Fruit fly (Drosophila melanogaster) whole organism, embryonic: ENCODE data around the gene CG16710.

ENCODE experiments used
- Abd-B ChIP-seq: fragments of 200-800 bp; sonication (Bioruptor generic); optimal IDR thresholded peaks from 2 replicates; lab custom pipeline; 2018; ENCODE audit warnings: missing biosample characterization, mild to moderate bottlenecking, missing genetic modification characterization, moderate library complexity
- B-H2 ChIP-seq: fragments of 200-800 bp; sonication (Bioruptor generic); optimal IDR thresholded peaks from 2 replicates; lab custom pipeline; 2018; ENCODE audit warnings: missing biosample characterization, mild to moderate bottlenecking, missing genetic modification characterization
- CG10209 ChIP-seq: fragments of 200-800 bp; sonication (Bioruptor generic); optimal IDR thresholded peaks from 3 replicates; lab custom pipeline; 2017; ENCODE audit warnings: missing biosample characterization, mild to moderate bottlenecking, missing genetic modification characterization, missing genetic modification reagents
- CG10274 ChIP-seq: fragments of 200-800 bp; sonication (Bioruptor generic); optimal IDR thresholded peaks from 3 replicates; lab custom pipeline; 2017; ENCODE audit warnings: missing biosample characterization, mild to moderate bottlenecking, missing genetic modification characterization
- CG10654 ChIP-seq: fragments of 200-800 bp; sonication (Bioruptor generic); optimal IDR thresholded peaks from 2 replicates; lab custom pipeline; 2016; ENCODE audit warnings: missing biosample characterization, missing genetic modification characterization
- CG10979 ChIP-seq: fragments of 200-800 bp; sonication (Bioruptor generic); optimal IDR thresholded peaks from 2 replicates; lab custom pipeline; 2018; ENCODE audit warnings: missing biosample characterization, mild to moderate bottlenecking, missing genetic modification characterization, moderate library complexity
- CG12769 ChIP-seq: fragments of 200-800 bp; sonication (Bioruptor generic); optimal IDR thresholded peaks from 2 replicates; lab custom pipeline; 2019; ENCODE audit warnings: missing biosample characterization, mild to moderate bottlenecking, missing genetic modification characterization, moderate library complexity
- CG14860 ChIP-seq: fragments of 200-800 bp; sonication (Bioruptor generic); IDR thresholded peaks from 3 replicates; pipeline ENCODE4 v1.3.6; 2022; ENCODE audit warnings: missing biosample characterization, missing genetic modification characterization; ENCODE audit not compliant: partially characterized antibody
- CG14965 ChIP-seq: fragments of 200-800 bp; sonication (Bioruptor generic); optimal IDR thresholded peaks from 2 replicates; lab custom pipeline; 2016; ENCODE audit warnings: missing biosample characterization, missing genetic modification characterization, borderline replicate concordance
- CG17802 ChIP-seq: fragments of 200-800 bp; sonication (Bioruptor generic); optimal IDR thresholded peaks from 2 replicates; lab custom pipeline; 2018; ENCODE audit warnings: missing biosample characterization, mild to moderate bottlenecking, missing genetic modification characterization, moderate library complexity
- CG18262 ChIP-seq: fragments of 200-800 bp; optimal IDR thresholded peaks from 3 replicates; lab custom pipeline; 2019; ENCODE audit warnings: missing biosample characterization, mild to moderate bottlenecking, missing genetic modification characterization, moderate library complexity
- CG2120 ChIP-seq: fragments of 200-800 bp; sonication (Bioruptor generic); optimal IDR thresholded peaks from 3 replicates; lab custom pipeline; 2016; ENCODE audit warnings: missing biosample characterization, missing genetic modification characterization
- CG30431 ChIP-seq: fragments of 200-800 bp; sonication (Bioruptor generic); optimal IDR thresholded peaks from 2 replicates; lab custom pipeline; 2017; ENCODE audit warnings: missing biosample characterization, missing genetic modification characterization
- CG31388 ChIP-seq: fragments of 200-800 bp; sonication (Bioruptor generic); optimal IDR thresholded peaks from 2 replicates; lab custom pipeline; 2016; ENCODE audit warnings: missing biosample characterization, missing genetic modification characterization
- CG34422 ChIP-seq: fragments of 200-800 bp; sonication (Bioruptor generic); IDR thresholded peaks from 3 replicates; pipeline ENCODE4 v1.3.6; 2022; ENCODE audit warnings: missing biosample characterization, missing genetic modification characterization
- CG4328 ChIP-seq: fragments of 200-800 bp; sonication (Bioruptor generic); optimal IDR thresholded peaks from 3 replicates; lab custom pipeline; 2017; ENCODE audit warnings: missing biosample characterization, missing genetic modification reagents, missing genetic modification characterization
- CG4360 ChIP-seq: fragments of 200-800 bp; sonication (Bioruptor generic); IDR thresholded peaks from 2 replicates; pipeline ENCODE4 v1.3.6; 2022; ENCODE audit warnings: missing biosample characterization, missing genetic modification characterization
- CG43689 ChIP-seq: fragments of 200-800 bp; sonication (Bioruptor generic); IDR thresholded peaks from 2 replicates; pipeline ENCODE4 v1.3.6; 2022; ENCODE audit warnings: missing biosample characterization, missing genetic modification characterization
- CG4730 ChIP-seq: fragments of 200-800 bp; sonication (Bioruptor generic); IDR thresholded peaks from 2 replicates; pipeline ENCODE4 v1.3.6; 2022; ENCODE audit warnings: missing biosample characterization, missing genetic modification characterization
- CG5953 ChIP-seq: fragments of 200-800 bp; sonication (Bioruptor generic); IDR thresholded peaks from 2 replicates; pipeline ENCODE4 v1.3.6; 2022; ENCODE audit warnings: missing biosample characterization, missing genetic modification characterization
- CG6272 ChIP-seq: fragments of 200-800 bp; sonication (Bioruptor generic); IDR thresholded peaks from 2 replicates; pipeline ENCODE4 v1.3.6; 2022; ENCODE audit warnings: missing biosample characterization, missing genetic modification characterization
- CG7745 ChIP-seq: fragments of 200-800 bp; sonication (Bioruptor generic); optimal IDR thresholded peaks from 2 replicates; lab custom pipeline; 2018; ENCODE audit warnings: missing biosample characterization, mild to moderate bottlenecking, missing genetic modification characterization, moderate library complexity
- CHES-1-like ChIP-seq: fragments of 200-800 bp; sonication (Bioruptor generic); optimal IDR thresholded peaks from 2 replicates; lab custom pipeline; 2016; ENCODE audit warnings: missing biosample characterization, missing genetic modification characterization
- Chrac-16 ChIP-seq: fragments of 200-800 bp; sonication (Bioruptor generic); optimal IDR thresholded peaks from 3 replicates; lab custom pipeline; 2016; ENCODE audit warnings: missing biosample characterization, missing genetic modification characterization
- Dad ChIP-seq: fragments of 200-800 bp; sonication (Bioruptor generic); optimal IDR thresholded peaks from 3 replicates; lab custom pipeline; 2016; ENCODE audit warnings: missing biosample characterization, missing genetic modification characterization
- Doc2 ChIP-seq: fragments of 200-800 bp; sonication (Bioruptor generic); IDR thresholded peaks from 2 replicates; pipeline ENCODE4 v1.3.6; 2022; ENCODE audit warnings: missing biosample characterization, missing genetic modification characterization
- Fer2 ChIP-seq: fragments of 200-800 bp; sonication (Bioruptor generic); optimal IDR thresholded peaks from 2 replicates; lab custom pipeline; 2018; ENCODE audit warnings: missing biosample characterization, mild to moderate bottlenecking, missing genetic modification characterization, moderate library complexity
- Fer3 ChIP-seq: fragments of 200-800 bp; sonication (Bioruptor generic); optimal IDR thresholded peaks from 2 replicates; lab custom pipeline; 2018; ENCODE audit warnings: missing biosample characterization, mild to moderate bottlenecking, missing genetic modification characterization, moderate library complexity
- Hand ChIP-seq: fragments of 200-800 bp; sonication (Bioruptor generic); optimal IDR thresholded peaks from 2 replicates; lab custom pipeline; 2017; ENCODE audit warnings: mild to moderate bottlenecking, missing biosample characterization, missing genetic modification reagents, missing genetic modification characterization
- Hsf ChIP-seq: fragments of 200-800 bp; sonication (Bioruptor generic); optimal IDR thresholded peaks from 3 replicates; lab custom pipeline; 2016; ENCODE audit warnings: missing biosample characterization, missing genetic modification characterization
- Lim3 ChIP-seq: fragments of 200-800 bp; sonication (Bioruptor generic); IDR thresholded peaks from 2 replicates; pipeline ENCODE4 v1.3.6; 2022; ENCODE audit warnings: missing biosample characterization, missing genetic modification characterization
- Meics ChIP-seq: fragments of 200-800 bp; sonication (Bioruptor generic); optimal IDR thresholded peaks from 2 replicates; lab custom pipeline; 2017; ENCODE audit warnings: missing biosample characterization, mild to moderate bottlenecking, missing genetic modification characterization
- Ptx1 ChIP-seq: fragments of 200-800 bp; sonication (Bioruptor generic); IDR thresholded peaks from 2 replicates; pipeline ENCODE4 v1.3.6; 2022; ENCODE audit warnings: missing biosample characterization, missing genetic modification characterization
- Scr ChIP-seq: fragments of 200-800 bp; sonication (Bioruptor generic); IDR thresholded peaks from 2 replicates; pipeline ENCODE4 v1.3.6; 2022; ENCODE audit warnings: missing biosample characterization, missing genetic modification characterization; ENCODE audit not compliant: partially characterized antibody
- Side ChIP-seq: fragments of 200-800 bp; sonication (Bioruptor generic); optimal IDR thresholded peaks from 2 replicates; lab custom pipeline; 2016; ENCODE audit warnings: missing biosample characterization, missing genetic modification characterization
- Sry-β ChIP-seq: fragments of 200-800 bp; sonication (Bioruptor generic); optimal IDR thresholded peaks from 2 replicates; lab custom pipeline; 2018; ENCODE audit warnings: missing biosample characterization, mild to moderate bottlenecking, missing genetic modification characterization, moderate library complexity
- Stat92E ChIP-seq, 3 experiments: fragments of >200 bp in 2 of 3; fragments of 200-800 bp in 1 of 3; sonication (Bioruptor generic) in 1 of 3; optimal IDR thresholded peaks; 2 replicates each; lab custom pipeline; 2017 to 2019; ENCODE audit warnings: missing biosample characterization in 3 of 3, missing genetic modification characterization in 3 of 3, mild to moderate bottlenecking in 1 of 3, moderate library complexity in 1 of 3
- ase ChIP-seq: fragments of 200-800 bp; sonication (Bioruptor generic); IDR thresholded peaks from 3 replicates; pipeline ENCODE4 v1.3.6; 2022; ENCODE audit warnings: missing biosample characterization, missing genetic modification characterization
- cato ChIP-seq: fragments of 200-800 bp; sonication (Bioruptor generic); optimal IDR thresholded peaks from 2 replicates; lab custom pipeline; 2016; ENCODE audit warnings: missing biosample characterization, missing genetic modification characterization, borderline replicate concordance
- chinmo ChIP-seq: fragments of 200-800 bp; sonication (Bioruptor generic); IDR thresholded peaks from 4 replicates; pipeline ENCODE4 v1.3.6; 2022; ENCODE audit warnings: missing biosample characterization, missing genetic modification characterization; ENCODE audit not compliant: partially characterized antibody
- gfzf ChIP-seq: fragments of 200-800 bp; sonication (Bioruptor generic); optimal IDR thresholded peaks from 2 replicates; lab custom pipeline; 2016; ENCODE audit warnings: missing biosample characterization, mild to moderate bottlenecking, missing genetic modification characterization, moderate library complexity
- jumu ChIP-seq: fragments of 200-800 bp; sonication (Bioruptor generic); optimal IDR thresholded peaks from 3 replicates; lab custom pipeline; 2016; ENCODE audit warnings: missing biosample characterization, missing genetic modification characterization
- lov ChIP-seq, 2 experiments: fragments of 200-800 bp in 1 of 2; fragments of >200 bp in 1 of 2; sonication (Bioruptor generic) in 1 of 2; IDR thresholded peaks in 1 of 2; optimal IDR thresholded peaks in 1 of 2; 2 replicates in 1 of 2; 3 replicates in 1 of 2; pipeline versions ENCODE4 v1.3.6 to Lab custom; 2017 to 2022; ENCODE audit warnings: missing biosample characterization in 1 of 2, missing genetic modification characterization in 1 of 2
- maf-S ChIP-seq: fragments of 200-800 bp; sonication (Bioruptor generic); optimal IDR thresholded peaks from 2 replicates; lab custom pipeline; 2016; ENCODE audit warnings: missing biosample characterization, missing genetic modification characterization
- mam ChIP-seq: fragments of 200-800 bp; sonication (Bioruptor generic); optimal IDR thresholded peaks from 3 replicates; lab custom pipeline; 2016; ENCODE audit warnings: missing biosample characterization, missing genetic modification characterization
- p53 ChIP-seq: fragments of 200-800 bp; sonication (Bioruptor generic); optimal IDR thresholded peaks from 2 replicates; lab custom pipeline; 2016; ENCODE audit warnings: missing biosample characterization, missing genetic modification characterization
- pb ChIP-seq: fragments of 200-800 bp; sonication (Bioruptor generic); optimal IDR thresholded peaks from 3 replicates; lab custom pipeline; 2016; ENCODE audit warnings: missing biosample characterization, missing genetic modification characterization
- phol ChIP-seq: fragments of 200-800 bp; sonication (Bioruptor generic); optimal IDR thresholded peaks from 3 replicates; lab custom pipeline; 2018; ENCODE audit warnings: missing biosample characterization, mild to moderate bottlenecking, missing genetic modification characterization, moderate library complexity
- ranshi ChIP-seq: fragments of 200-800 bp; sonication (Bioruptor generic); IDR thresholded peaks from 2 replicates; pipeline ENCODE4 v1.3.6; 2022; ENCODE audit warnings: missing biosample characterization, missing genetic modification characterization
- tx ChIP-seq: fragments of 200-800 bp; sonication (Bioruptor generic); optimal IDR thresholded peaks from 2 replicates; lab custom pipeline; 2016; ENCODE audit warnings: missing biosample characterization, missing genetic modification characterization

CG16710 gene

dm6 chr3R:23679911-23680336, 2.4 kb upstream of the CG16710 start, which contains the start of gene eIF3d1 (continued):
- TF ChIP-seq CG10979 (tag; lab: Kevin White, UChicago), result no peak
- no peak for TF ChIP-seq CG18262 (tag; lab: Kevin White, UChicago)
- TF ChIP-seq pb (GFP tag; lab: Kevin White, UChicago), result no peak
- peak; percentile 49 for TF ChIP-seq Hsf
- peak; percentile 20 for TF ChIP-seq Chrac-16 (GFP tag; lab: Kevin White, UChicago)
- no peak for TF ChIP-seq CG17802 (tag; lab: Kevin White, UChicago)
- no peak for TF ChIP-seq CG14965 (GFP tag; lab: Kevin White, UChicago)
- TF ChIP-seq Ptx1, result 0 out of 2 replicates have a peak, but pooled peaks have one; percentile 17
- no peak for TF ChIP-seq Dad
- peak; percentile 34 for TF ChIP-seq CG2120 (GFP tag; lab: Kevin White, UChicago)
- TF ChIP-seq lov (optimal IDR thresholded peaks at IDR 0.05; lab: Kevin White, UChicago), result no peak
- no peak for TF ChIP-seq lov (GFP tag; IDR thresholded peaks at IDR 0.05; lab: Robert Waterston, UW)
- no peak for TF ChIP-seq Fer2 (tag; lab: Kevin White, UChicago)
- peak; percentile 25 for TF ChIP-seq Scr (GFP tag; lab: Robert Waterston, UW)
- no peak for TF ChIP-seq CG4730 (GFP tag; lab: Robert Waterston, UW)
- no peak for TF ChIP-seq CG30431 (GFP tag; lab: Kevin White, UChicago)
- no peak for TF ChIP-seq CG43689
- peak; percentile 57 for TF ChIP-seq phol
- no peak for TF ChIP-seq p53 (GFP tag; lab: Kevin White, UChicago)
- TF ChIP-seq Side (GFP tag; lab: Kevin White, UChicago), result no peak
- no peak for TF ChIP-seq Lim3 (GFP tag; lab: Robert Waterston, UW)
- no peak for TF ChIP-seq jumu (GFP tag; lab: Kevin White, UChicago)
- no peak for TF ChIP-seq CG14860
- no peak for TF ChIP-seq cato
- no peak for TF ChIP-seq CG12769 (tag; lab: Kevin White, UChicago)
- no peak for TF ChIP-seq CG10274 (GFP tag; lab: Kevin White, UChicago)
- TF ChIP-seq CG10209 (GFP tag; lab: Kevin White, UChicago), result no peak
- TF ChIP-seq CG34422 (GFP tag; lab: Robert Waterston, UW), result peak; percentile 74; the same call in 2 of the 3 replicates
- TF ChIP-seq mam (GFP tag; lab: Kevin White, UChicago), result peak; percentile 18
- no peak for TF ChIP-seq Fer3 (tag; lab: Kevin White, UChicago)
- TF ChIP-seq CG5953 (GFP tag; lab: Robert Waterston, UW), result no peak
- TF ChIP-seq gfzf (GFP tag; lab: Kevin White, UChicago), result peak; percentile 89
- TF ChIP-seq ase (GFP tag; lab: Robert Waterston, UW), result no peak
- TF ChIP-seq ranshi, result no peak
- TF ChIP-seq Hand, result no peak
- no peak for TF ChIP-seq tx (GFP tag; lab: Kevin White, UChicago)
- no peak for TF ChIP-seq Meics (GFP tag; lab: Kevin White, UChicago)
- TF ChIP-seq CHES-1-like (GFP tag; lab: Kevin White, UChicago), result peak; percentile 64
- TF ChIP-seq CG7745 (tag; lab: Kevin White, UChicago), result no peak
- no peak for TF ChIP-seq CG6272 (GFP tag; lab: Robert Waterston, UW)
- no peak for TF ChIP-seq B-H2 (GFP tag; lab: Kevin White, UChicago)
- peak; percentile 3 for TF ChIP-seq CG10654 (GFP tag; lab: Kevin White, UChicago)
- TF ChIP-seq Abd-B (GFP tag; lab: Kevin White, UChicago), result no peak
- TF ChIP-seq CG31388 (GFP tag; lab: Kevin White, UChicago), result no peak
- no peak for TF ChIP-seq maf-S (GFP tag; lab: Kevin White, UChicago)
- no peak for TF ChIP-seq CG4360 (GFP tag; lab: Robert Waterston, UW)
- TF ChIP-seq CG4328 (GFP tag; lab: Kevin White, UChicago), result no peak
- no peak for TF ChIP-seq Stat92E (GFP tag; optimal IDR thresholded peaks at IDR 0.05; lab: Kevin White, UChicago)
- TF ChIP-seq chinmo (GFP tag; lab: Robert Waterston, UW), result no peak
- TF ChIP-seq Doc2 (GFP tag; lab: Robert Waterston, UW), result no peak
- TF ChIP-seq Sry-β (GFP tag; lab: Kevin White, UChicago), result no peak
